Worm (Caenorhabditis elegans) whole organism, L3 larva: ENCODE results near the gene sel-15.

Experiments
- ZK546.5 ChIP-seq: sonication (generic microtip); optimal IDR thresholded peaks from 2 replicates; lab custom pipeline; 2017; ENCODE audit warnings: missing biosample characterization, missing genetic modification characterization
- aly-2 ChIP-seq: fragments of 150-350 bp; optimal IDR thresholded peaks from 2 replicates; lab custom pipeline; 2014; ENCODE audit warnings: missing biosample characterization, missing genetic modification characterization
- ama-1 ChIP-seq: fragments of 150-350 bp; optimal IDR thresholded peaks from 2 replicates; lab custom pipeline; 2018
- ceh-28 ChIP-seq: fragments of 150-350 bp; optimal IDR thresholded peaks from 2 replicates; lab custom pipeline; 2014; ENCODE audit warnings: missing biosample characterization, missing genetic modification reagents, missing genetic modification characterization
- ceh-82 ChIP-seq: fragments of 150-350 bp; optimal IDR thresholded peaks from 2 replicates; lab custom pipeline; 2014; ENCODE audit warnings: missing biosample characterization, missing genetic modification characterization
- egl-27 ChIP-seq: sonication (generic microtip); optimal IDR thresholded peaks from 4 replicates; lab custom pipeline; 2017; ENCODE audit warnings: missing biosample characterization, missing genetic modification reagents, missing genetic modification characterization
- egl-5 ChIP-seq: fragments of 150-350 bp; optimal IDR thresholded peaks from 2 replicates; lab custom pipeline; 2017; ENCODE audit warnings: missing biosample characterization, missing genetic modification reagents, missing genetic modification characterization, inconsistent platforms
- elt-1 ChIP-seq: fragments of 150-350 bp; optimal IDR thresholded peaks from 2 replicates; lab custom pipeline; 2014; ENCODE audit warnings: missing biosample characterization, missing genetic modification characterization
- elt-3 ChIP-seq, 3 experiments: fragments of 150-350 bp in 1 of 3; sonication (generic microtip) in 2 of 3; optimal IDR thresholded peaks; 2 replicates in 2 of 3; 4 replicates in 1 of 3; lab custom pipeline; 2014 to 2017; ENCODE audit warnings: missing biosample characterization in 3 of 3, missing genetic modification characterization in 3 of 3
- fkh-10 ChIP-seq: sonication (generic microtip); optimal IDR thresholded peaks from 2 replicates; lab custom pipeline; 2017; ENCODE audit warnings: missing biosample characterization, missing genetic modification reagents, missing genetic modification characterization
- fkh-2 ChIP-seq: fragments of 150-350 bp; optimal IDR thresholded peaks from 2 replicates; lab custom pipeline; 2014; ENCODE audit warnings: missing biosample characterization, missing genetic modification reagents, missing genetic modification characterization
- fos-1 ChIP-seq: fragments of 150-350 bp; optimal IDR thresholded peaks from 2 replicates; lab custom pipeline; 2014; ENCODE audit warnings: missing biosample characterization, missing genetic modification characterization
- lin-15B ChIP-seq: fragments of 150-350 bp; optimal IDR thresholded peaks from 2 replicates; lab custom pipeline; 2014; ENCODE audit warnings: missing biosample characterization, missing genetic modification characterization
- lin-39 ChIP-seq: fragments of 150-350 bp; optimal IDR thresholded peaks from 2 replicates; lab custom pipeline; 2018; ENCODE audit warnings: missing biosample characterization, missing genetic modification reagents, missing genetic modification characterization
- mdl-1 ChIP-seq: fragments of 150-350 bp; optimal IDR thresholded peaks from 2 replicates; lab custom pipeline; 2014; ENCODE audit warnings: missing biosample characterization, missing genetic modification characterization
- mml-1 ChIP-seq: fragments of 150-350 bp; sonication (generic microtip); optimal IDR thresholded peaks from 3 replicates; lab custom pipeline; 2014; ENCODE audit warnings: missing biosample characterization, missing genetic modification characterization
- nfya-1 ChIP-seq: sonication (generic microtip); optimal IDR thresholded peaks from 2 replicates; lab custom pipeline; 2017; ENCODE audit warnings: missing genetic modification characterization, mild to moderate bottlenecking, missing compliant biosample characterization, antibody characterized with exemption, moderate library complexity; ENCODE audit not compliant: insufficient read depth
- nhr-11 ChIP-seq: fragments of 150-350 bp; optimal IDR thresholded peaks from 2 replicates; lab custom pipeline; 2014; ENCODE audit warnings: missing biosample characterization, missing genetic modification characterization
- nhr-23 ChIP-seq: fragments of 150-350 bp; optimal IDR thresholded peaks from 2 replicates; lab custom pipeline; 2014; ENCODE audit warnings: missing biosample characterization, missing genetic modification reagents, missing genetic modification characterization
- nhr-237 ChIP-seq: fragments of 150-350 bp; optimal IDR thresholded peaks from 2 replicates; lab custom pipeline; 2014; ENCODE audit warnings: missing biosample characterization, missing genetic modification characterization
- nhr-25 ChIP-seq: sonication (generic microtip); optimal IDR thresholded peaks from 2 replicates; lab custom pipeline; 2017; ENCODE audit warnings: missing biosample characterization, missing genetic modification characterization
- nhr-43 ChIP-seq: sonication (generic microtip); optimal IDR thresholded peaks from 2 replicates; lab custom pipeline; 2016; ENCODE audit warnings: mild to moderate bottlenecking, missing genetic modification characterization, missing compliant biosample characterization; ENCODE audit not compliant: poor library complexity, severe bottlenecking
- nhr-76 ChIP-seq: fragments of 150-350 bp; sonication (generic microtip); optimal IDR thresholded peaks from 5 replicates; lab custom pipeline; 2014; ENCODE audit warnings: missing biosample characterization, missing genetic modification characterization
- pha-4 ChIP-seq: fragments of 150-350 bp; optimal IDR thresholded peaks from 2 replicates; lab custom pipeline; 2014; ENCODE audit warnings: missing biosample characterization, missing genetic modification reagents, missing genetic modification characterization
- pqm-1 ChIP-seq: fragments of 150-350 bp; optimal IDR thresholded peaks from 2 replicates; lab custom pipeline; 2017; ENCODE audit warnings: missing biosample characterization, missing genetic modification characterization, inconsistent platforms
- sea-2 ChIP-seq: fragments of 150-350 bp; sonication (generic microtip); optimal IDR thresholded peaks from 4 replicates; lab custom pipeline; 2014; ENCODE audit warnings: missing biosample characterization, missing genetic modification reagents, missing genetic modification characterization
- skn-1 ChIP-seq: fragments of 150-350 bp; optimal IDR thresholded peaks from 2 replicates; lab custom pipeline; 2014; ENCODE audit warnings: missing biosample characterization, missing genetic modification characterization
- tbx-2 ChIP-seq: sonication (generic microtip); optimal IDR thresholded peaks from 2 replicates; lab custom pipeline; 2016; ENCODE audit warnings: mild to moderate bottlenecking, missing genetic modification characterization, missing compliant biosample characterization
- unc-39 ChIP-seq: sonication (generic microtip); optimal IDR thresholded peaks from 4 replicates; lab custom pipeline; 2017; ENCODE audit warnings: missing biosample characterization, missing genetic modification characterization
- unc-62 ChIP-seq: fragments of 150-350 bp; sonication (generic microtip); optimal IDR thresholded peaks from 4 replicates; lab custom pipeline; 2014; ENCODE audit warnings: missing biosample characterization, missing genetic modification reagents, missing genetic modification characterization
- zag-1 ChIP-seq: fragments of 150-350 bp; optimal IDR thresholded peaks from 2 replicates; lab custom pipeline; 2014; ENCODE audit warnings: missing biosample characterization, missing genetic modification characterization

Gene sel-15

ce11 chrIII:668303-668893 is 27.9 kb downstream of the sel-15 start, which contains the start of gene W02B3.3 (continued):
- TF ChIP-seq mdl-1 (tag; lab: Kevin White, UChicago) (no peak), elt-1 (no peak), pqm-1 (tag; lab: Kevin White, UChicago) (no peak), skn-1 (tag; lab: Kevin White, UChicago) (no peak), nhr-76 (tag; lab: Kevin White, UChicago) (no peak), aly-2 (tag; lab: Kevin White, UChicago) (no peak), egl-5 (tag; lab: Kevin White, UChicago) (peak; percentile 22), mml-1 (tag; lab: Kevin White, UChicago) (no peak), fkh-10 (peak; percentile 73), nfya-1 (peak; percentile 78), ceh-28 (tag; lab: Kevin White, UChicago) (no peak)

ce11 chrIII:665173-665757 is 31.0 kb downstream of the sel-15 start, which contains the start of gene C09F5.3:
Gene C09F5.3 (minus strand): TSS chrIII:665266.
- no peak for TF ChIP-seq tbx-2
- no peak for TF ChIP-seq ceh-82 (tag; lab: Kevin White, UChicago)
- TF ChIP-seq fos-1, result no peak
- TF ChIP-seq nhr-43, result no peak
- TF ChIP-seq nhr-23 (tag; lab: Kevin White, UChicago), result no peak
- no peak for TF ChIP-seq pha-4 (tag; lab: Kevin White, UChicago)
- no peak for TF ChIP-seq mml-1 (tag; lab: Kevin White, UChicago)
- TF ChIP-seq nhr-11 (tag; lab: Kevin White, UChicago), result no peak
- TF ChIP-seq ZK546.5 (tag; lab: Kevin White, UChicago), result no peak
- no peak for TF ChIP-seq elt-3 (tag; optimal IDR thresholded peaks at IDR 0.05; lab: Kevin White, UChicago)
- TF ChIP-seq elt-1, result no peak
- no peak for TF ChIP-seq skn-1 (tag; lab: Kevin White, UChicago)
- TF ChIP-seq nhr-237 (tag; lab: Kevin White, UChicago), result no peak
- TF ChIP-seq lin-39 (tag; lab: Kevin White, UChicago), result no peak
- TF ChIP-seq unc-62, result no peak
- no peak for TF ChIP-seq egl-27

ce11 chrIII:658357-658756 is 37.9 kb downstream of the sel-15 start, which contains the start of gene C09F5.1:
Gene C09F5.1 (plus strand): TSS chrIII:658709.
- no peak for TF ChIP-seq elt-3 (tag; optimal IDR thresholded peaks at IDR 0.05; lab: Kevin White, UChicago)
- TF ChIP-seq nhr-43, result no peak
- TF ChIP-seq elt-1, result no peak
- no peak for TF ChIP-seq skn-1 (tag; lab: Kevin White, UChicago)
- TF ChIP-seq ceh-82 (tag; lab: Kevin White, UChicago), result no peak
- no peak for TF ChIP-seq ama-1 (lab: Kevin White, UChicago)
- TF ChIP-seq pha-4 (tag; lab: Kevin White, UChicago), result no peak
- TF ChIP-seq sea-2 (GFP tag; lab: Kevin White, UChicago), result no peak
- TF ChIP-seq fos-1, result no peak
- no peak for TF ChIP-seq mdl-1 (tag; lab: Kevin White, UChicago)
- no peak for TF ChIP-seq unc-62
- no peak for TF ChIP-seq unc-39
- TF ChIP-seq egl-27, result no peak
- TF ChIP-seq nfya-1, result peak; percentile 9
- no peak for TF ChIP-seq zag-1 (tag; lab: Kevin White, UChicago)
- TF ChIP-seq nhr-237 (tag; lab: Kevin White, UChicago), result no peak
- TF ChIP-seq nhr-23 (tag; lab: Kevin White, UChicago), result peak; percentile 26
- TF ChIP-seq lin-15B, result no peak
- no peak for TF ChIP-seq aly-2 (tag; lab: Kevin White, UChicago)
- no peak for TF ChIP-seq mml-1 (tag; lab: Kevin White, UChicago)
- peak; percentile 41 for TF ChIP-seq nhr-25 (tag; lab: Kevin White, UChicago)
- TF ChIP-seq, all 47 proteins: peak for 3

- TF ChIP-seq fkh-2 (tag; lab: Kevin White, UChicago), result no peak
- peak; percentile 57 for TF ChIP-seq nhr-25 (tag; lab: Kevin White, UChicago)
Measured at ce11 chrIII:657241-657640, 39.0 kb downstream of the sel-15 start.

- peak; percentile 56 for TF ChIP-seq elt-1
- TF ChIP-seq tbx-2, result no peak
Measured at ce11 chrIII:656660-657059, 39.6 kb downstream of the sel-15 start.
